Worm (Caenorhabditis elegans): ENCODE measurements around the gene clec-7.

- no peak for TF ChIP-seq rpc-1 (optimal IDR thresholded peaks at IDR 0.05)
- no peak for TF ChIP-seq rpc-1 (tag; optimal IDR thresholded peaks at IDR 0.05)
- TF ChIP-seq unc-62 (GFP tag; optimal IDR thresholded peaks at IDR 0.05), result no peak
- TF ChIP-seq nfya-1 (tag; optimal IDR thresholded peaks at IDR 0.05; ENCODE audit: borderline replicate concordance, insufficient read depth), result no peak
- TF ChIP-seq ama-1 (optimal IDR thresholded peaks at IDR 0.05), result no peak
- TF ChIP-seq ama-1 (GFP tag; optimal IDR thresholded peaks at IDR 0.05), result no peak
- no peak for TF ChIP-seq nhr-90 (tag; optimal IDR thresholded peaks at IDR 0.05)
- no peak for TF ChIP-seq him-1 (tag; optimal IDR thresholded peaks at IDR 0.05)
- no peak for TF ChIP-seq ztf-22 (GFP tag; optimal IDR thresholded peaks at IDR 0.05)
- TF ChIP-seq zfh-2 (GFP tag; conservative IDR thresholded peaks at IDR 0.05), result no peak
Measured at ce11 chrV:7282037-7282436, 46.2 kb upstream of the clec-7 start, which contains the start of gene C13A2.3.

Measured in whole organism, young adult.